Fruit fly (Drosophila melanogaster): Measurements from ENCODE around the gene Acbp5.
A peak's percentile ranks its signal among the peaks of the same experiment; 100 is the strongest.

The Acbp5 gene

dm6 chr3L:8823730-8824374 is 35.5 kb upstream of the Acbp5 start:
- TF ChIP-seq CG17801 (GFP tag; optimal IDR thresholded peaks at IDR 0.05; ENCODE audit: partially characterized antibody), result no peak

DNA sequence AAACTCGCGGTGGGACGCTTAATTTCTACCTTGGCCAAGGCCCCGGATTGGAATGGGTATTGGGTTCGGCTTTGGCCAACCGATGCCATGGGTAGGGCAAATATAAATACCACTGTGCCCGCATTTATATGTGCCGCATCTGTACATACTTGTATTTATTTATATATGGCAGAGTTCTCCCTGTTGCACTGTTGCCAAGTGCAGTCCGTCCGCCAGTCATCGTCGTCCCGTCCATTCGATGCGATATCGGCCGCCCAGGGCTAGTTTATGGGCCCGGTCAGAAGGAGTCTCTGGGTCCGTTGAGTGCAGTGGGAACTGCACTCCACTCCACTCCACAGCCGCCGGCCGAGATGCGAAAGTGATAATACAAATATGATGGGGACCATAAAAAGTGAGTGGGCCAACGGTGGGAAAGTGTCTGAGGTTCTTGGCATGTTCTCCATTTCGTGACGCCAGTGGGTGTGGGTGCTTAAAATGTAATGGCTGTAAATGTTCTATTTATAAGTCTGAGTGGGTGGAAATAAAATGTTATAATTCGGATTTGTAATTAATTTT is 34.6 kb upstream of the Acbp5 start:
- TF ChIP-seq CG17801 (GFP tag; optimal IDR thresholded peaks at IDR 0.05; ENCODE audit: partially characterized antibody), result no peak

dm6 chr3L:8821708-8822660 is 33.6 kb upstream of the Acbp5 start:
- no peak for TF ChIP-seq CG17801 (GFP tag; optimal IDR thresholded peaks at IDR 0.05; ENCODE audit: partially characterized antibody)

DNA sequence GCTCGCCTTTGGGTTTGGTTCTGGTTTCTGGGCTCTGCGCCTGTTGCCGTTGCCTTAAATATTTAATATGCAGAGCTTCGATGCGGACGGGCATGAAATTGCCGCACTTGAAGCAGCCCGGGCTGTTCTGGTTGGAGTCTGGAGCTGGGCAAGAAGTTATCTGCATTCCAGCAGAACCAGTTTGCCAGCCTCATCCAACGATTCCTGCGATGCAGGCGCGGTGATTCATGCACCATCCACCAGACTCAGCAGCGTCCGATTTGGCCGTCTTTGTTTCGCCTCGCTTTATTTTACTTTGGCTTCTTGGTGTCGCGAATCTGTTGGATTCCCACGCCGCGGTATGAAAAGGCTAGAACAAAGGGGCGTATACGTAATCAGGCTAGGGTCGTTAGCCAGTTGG is 31.1 kb upstream of the Acbp5 start:
- no peak for TF ChIP-seq CG17801 (GFP tag; optimal IDR thresholded peaks at IDR 0.05; ENCODE audit: partially characterized antibody)

dm6 chr3L:8813484-8813883 is 25.1 kb upstream of the Acbp5 start:
- no peak for TF ChIP-seq CG17801 (GFP tag; optimal IDR thresholded peaks at IDR 0.05; ENCODE audit: partially characterized antibody)

- TF ChIP-seq CG17801 (GFP tag; optimal IDR thresholded peaks at IDR 0.05; ENCODE audit: partially characterized antibody), result no peak
Observed at dm6 chr3L:8810095-8810494, 21.8 kb upstream of the Acbp5 start, which contains the start of gene CG13309. TSS of gene CG13309 (plus strand) at chr3L:8810395.

DNA sequence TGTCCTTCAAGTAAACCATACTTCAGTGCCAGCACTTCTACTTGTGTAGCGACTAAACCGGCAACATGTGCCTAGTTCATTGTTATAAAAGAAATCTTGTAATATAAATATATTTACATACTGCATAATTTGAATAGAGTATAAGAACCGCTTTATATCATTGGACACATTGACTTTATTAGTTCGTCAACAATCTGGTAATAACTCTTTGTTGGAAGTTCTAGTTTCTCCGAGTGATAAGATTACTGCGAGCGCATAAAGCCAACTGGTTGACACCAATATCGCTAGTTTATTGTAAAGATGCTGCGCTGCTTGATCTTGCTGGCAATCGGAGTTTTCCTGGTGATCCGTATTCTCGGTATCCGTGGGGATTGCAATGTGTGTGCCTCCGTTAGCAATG is 19.9 kb upstream of the Acbp5 start, which contains the start of gene CG13308:
CG13308 (plus strand) TSS at position 301 of the 400 bp plus-strand sequence.
- TF ChIP-seq CG17801 (GFP tag; optimal IDR thresholded peaks at IDR 0.05; ENCODE audit: partially characterized antibody), result no peak

dm6 chr3L:8807113-8807651 is 18.8 kb upstream of the Acbp5 start, which contains the start of the genes CG13312 and CG32024:
TSS of gene CG13312 (minus strand) at chr3L:8807213.
TSS of gene CG32024 (plus strand) at chr3L:8807601.
- TF ChIP-seq CG17801 (GFP tag; optimal IDR thresholded peaks at IDR 0.05; ENCODE audit: partially characterized antibody), result peak; percentile 21

- TF ChIP-seq CG17801 (GFP tag; optimal IDR thresholded peaks at IDR 0.05; ENCODE audit: partially characterized antibody), result no peak
Observed at dm6 chr3L:8804082-8804814, 15.9 kb upstream of the Acbp5 start, which contains the start of the genes CG32023 and CG34427. TSS of gene CG32023 (minus strand) at chr3L:8804182. TSS of gene CG34427 (plus strand) at chr3L:8804764.

DNA sequence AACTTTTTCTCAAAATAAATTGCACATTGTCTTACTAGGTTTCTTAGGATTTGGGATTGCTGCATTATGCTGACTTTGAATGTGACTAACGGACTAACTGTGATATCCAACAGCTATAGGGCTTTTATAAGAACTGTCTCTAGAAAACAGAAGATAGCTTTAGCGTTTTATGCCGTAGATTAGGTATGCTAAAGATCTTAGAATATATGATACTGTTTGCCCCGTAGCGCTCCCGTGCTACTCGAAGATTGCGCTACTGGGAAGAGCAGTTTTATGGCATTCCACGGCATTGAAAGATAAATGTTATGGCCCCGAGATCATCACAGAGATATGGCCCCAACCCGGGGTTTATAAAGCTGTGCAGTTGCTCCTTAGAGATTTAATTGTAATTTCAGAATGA is 13.7 kb upstream of the Acbp5 start, which contains the start of the genes CG13311 and CG34426:
CG13311 (minus strand) TSS at position 101 of the 400 bp plus-strand sequence.
CG34426 (plus strand) TSS at position 400 of the 400 bp plus-strand sequence.
- no peak for TF ChIP-seq CG17801 (GFP tag; optimal IDR thresholded peaks at IDR 0.05; ENCODE audit: partially characterized antibody)

dm6 chr3L:8800432-8800831 is 12.1 kb upstream of the Acbp5 start, which contains the start of gene CG13310:
TSS of gene CG13310 (minus strand) at chr3L:8800532.
- no peak for TF ChIP-seq CG17801 (GFP tag; optimal IDR thresholded peaks at IDR 0.05; ENCODE audit: partially characterized antibody)

DNA sequence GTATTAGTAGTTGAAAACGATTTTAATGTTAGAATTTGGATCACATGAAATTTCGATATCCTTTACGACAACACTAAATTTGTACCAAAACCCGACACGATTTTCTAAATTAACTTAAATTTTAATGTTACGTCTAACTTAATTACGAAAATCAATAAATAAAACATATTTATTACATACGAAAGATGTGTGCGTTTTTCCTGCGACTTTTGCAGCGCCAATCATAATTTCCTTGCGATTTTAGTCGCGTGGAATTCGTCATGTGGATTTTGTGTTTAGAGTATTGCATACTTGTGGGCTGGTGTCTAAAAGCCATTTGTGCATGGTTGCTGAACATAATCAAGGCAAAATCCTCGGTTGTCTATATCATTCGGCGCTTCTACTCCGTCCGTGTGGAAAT is 10.2 kb upstream of the Acbp5 start:
- TF ChIP-seq CG17801 (GFP tag; optimal IDR thresholded peaks at IDR 0.05; ENCODE audit: partially characterized antibody), result no peak

DNA sequence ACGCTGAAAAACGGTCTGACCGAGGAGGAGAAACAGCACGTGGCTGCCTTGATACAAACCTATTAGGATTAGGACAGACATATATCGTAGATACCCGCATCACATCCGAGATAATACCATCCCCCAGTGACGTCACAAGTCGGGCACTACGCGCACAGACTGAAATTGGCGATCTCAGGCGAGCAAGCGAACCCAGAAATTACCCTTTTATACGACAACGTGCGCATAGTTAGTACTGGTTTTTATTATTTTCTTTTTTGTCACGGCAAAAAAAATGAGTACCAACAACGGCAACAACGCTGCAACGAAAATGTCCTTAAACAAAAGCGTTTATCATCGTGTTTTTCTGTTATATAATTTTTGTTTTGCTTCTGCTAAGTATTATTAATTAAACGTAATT is 9.8 kb upstream of the Acbp5 start:
- TF ChIP-seq CG17801 (GFP tag; optimal IDR thresholded peaks at IDR 0.05; ENCODE audit: partially characterized antibody), result no peak

DNA sequence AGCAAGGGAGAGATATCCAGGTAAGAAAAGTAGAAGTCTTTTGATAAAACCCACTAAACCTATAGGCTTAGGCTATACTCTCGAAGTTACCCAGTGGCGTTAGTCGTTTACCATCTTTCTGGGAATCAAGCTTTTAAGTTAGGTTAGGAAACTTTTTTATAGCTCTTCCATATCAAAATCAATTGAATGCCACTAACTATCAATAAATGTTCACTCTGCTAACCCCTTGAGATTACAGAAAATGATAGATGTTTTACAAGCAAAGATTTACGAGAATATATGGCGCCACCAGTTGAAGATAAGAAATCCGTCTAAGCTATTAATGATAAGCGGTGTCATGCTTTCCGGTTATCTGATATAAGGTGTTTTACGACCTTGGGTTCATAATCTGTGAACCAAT is 644 bp downstream of the Acbp5 start:
- TF ChIP-seq CG17801 (GFP tag; optimal IDR thresholded peaks at IDR 0.05; ENCODE audit: partially characterized antibody), result no peak

Data from ovary, adult (tissue).